Fruit fly (Drosophila melanogaster): ENCODE results near the gene ATPsynE.

DNA sequence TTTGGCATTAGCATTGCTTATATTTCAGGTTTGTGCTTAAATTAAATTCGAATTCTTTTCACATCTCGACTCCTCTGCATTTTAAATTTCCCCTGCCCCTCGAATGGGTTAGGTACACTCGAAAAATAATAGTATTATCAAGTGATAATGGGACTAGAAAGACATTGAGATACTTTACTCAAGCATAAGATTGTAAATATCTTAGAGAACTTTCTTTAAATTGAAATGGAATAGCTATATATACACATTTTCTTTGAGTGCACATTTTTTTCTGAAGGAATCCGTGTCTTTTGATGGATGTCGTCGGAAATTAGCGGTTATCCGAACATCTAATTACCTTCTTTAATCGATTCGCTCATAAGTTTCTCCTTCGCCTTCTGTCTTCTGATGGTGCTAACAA, 15.7 kb upstream of the ATPsynE start:
- TF ChIP-seq rn (GFP tag; IDR thresholded peaks at IDR 0.05) = no peak
- TF ChIP-seq EcR (GFP tag; optimal IDR thresholded peaks at IDR 0.05) = no peak

Data from whole organism, pupa.